Worm (Caenorhabditis elegans) whole organism, early embryonic: ENCODE results near the gene ZC13.1.

Experiments
- B0310.2 ChIP-seq: sonication (generic microtip); optimal IDR thresholded peaks from 2 replicates; lab custom pipeline; 2016; ENCODE audit warnings: mild to moderate bottlenecking, missing genetic modification characterization, missing compliant biosample characterization
- F13C5.2 ChIP-seq: sonication (generic microtip); optimal IDR thresholded peaks from 2 replicates; lab custom pipeline; 2017; ENCODE audit warnings: mild to moderate bottlenecking, missing genetic modification characterization, inconsistent platforms, missing compliant biosample characterization
- aly-1 ChIP-seq: sonication (generic microtip); optimal IDR thresholded peaks from 2 replicates; lab custom pipeline; 2016; ENCODE audit warnings: missing genetic modification characterization, missing compliant biosample characterization
- ama-1 ChIP-seq: fragments of 150-350 bp; optimal IDR thresholded peaks from 2 replicates; lab custom pipeline; 2014
- ceh-13 ChIP-seq: fragments of 200-800 bp; sonication (Bioruptor generic); optimal IDR thresholded peaks from 2 replicates; lab custom pipeline; 2018; ENCODE audit warnings: mild to moderate bottlenecking, missing genetic modification characterization, missing compliant biosample characterization
- ceh-36 ChIP-seq: sonication (generic microtip); optimal IDR thresholded peaks from 2 replicates; lab custom pipeline; 2016; ENCODE audit warnings: missing genetic modification characterization, inconsistent platforms, missing compliant biosample characterization
- ets-7 ChIP-seq: sonication (generic microtip); optimal IDR thresholded peaks from 2 replicates; lab custom pipeline; 2016; ENCODE audit warnings: missing genotype, missing genetic modification characterization, missing compliant biosample characterization
- flt-1 ChIP-seq: fragments of 200-800 bp; sonication (Bioruptor generic); IDR thresholded peaks from 2 replicates; pipeline ENCODE4 v1.3.6; 2022; ENCODE audit warnings: missing genetic modification characterization, missing compliant biosample characterization
- hmbx-1 ChIP-seq: sonication (generic microtip); optimal IDR thresholded peaks from 2 replicates; lab custom pipeline; 2016; ENCODE audit warnings: mild to moderate bottlenecking, missing genetic modification characterization, missing compliant biosample characterization
- hmg-4 ChIP-seq: fragments of 200-800 bp; sonication (Bioruptor generic); optimal IDR thresholded peaks from 2 replicates; lab custom pipeline; 2018; ENCODE audit warnings: mild to moderate bottlenecking, missing genetic modification characterization, missing compliant biosample characterization
- hnd-1 ChIP-seq: sonication (generic microtip); optimal IDR thresholded peaks from 2 replicates; lab custom pipeline; 2016; ENCODE audit warnings: missing genetic modification characterization, missing compliant biosample characterization
- pes-1 ChIP-seq: fragments of 200-800 bp; sonication (Bioruptor generic); IDR thresholded peaks from 2 replicates; pipeline ENCODE4 v1.3.6; 2022; ENCODE audit warnings: missing genetic modification reagents, missing genetic modification characterization, missing compliant biosample characterization
- scrt-1 ChIP-seq: fragments of 200-800 bp; sonication (Bioruptor generic); IDR thresholded peaks from 2 replicates; pipeline ENCODE4 v1.3.6; 2022; ENCODE audit warnings: missing genetic modification characterization, missing compliant biosample characterization
- sea-1 ChIP-seq: fragments of 200-800 bp; sonication (Bioruptor generic); conservative IDR thresholded peaks from 2 replicates; pipeline ENCODE4 v1.3.6; 2022; ENCODE audit warnings: missing genetic modification characterization, missing compliant biosample characterization
- tbx-11 ChIP-seq: fragments of 200-800 bp; sonication (Bioruptor generic); IDR thresholded peaks from 2 replicates; pipeline ENCODE4 v1.3.6; 2022; ENCODE audit warnings: missing genetic modification characterization, missing compliant biosample characterization
- tbx-37 ChIP-seq: fragments of 200-800 bp; sonication (Bioruptor generic); conservative IDR thresholded peaks from 2 replicates; pipeline ENCODE4 v1.3.6; 2022; ENCODE audit warnings: missing genetic modification reagents, missing genetic modification characterization, missing compliant biosample characterization
- tra-4 ChIP-seq: sonication (generic microtip); optimal IDR thresholded peaks from 2 replicates; lab custom pipeline; 2017; ENCODE audit warnings: missing genetic modification characterization, missing compliant biosample characterization

Gene ZC13.1

ce11 chrX:851421-851820, 25.6 kb upstream of the ZC13.1 start, which contains the start of gene igcm-1:
Gene igcm-1, minus strand, starts transcription at chrX:851521.
- no peak for TF ChIP-seq flt-1
- no peak for TF ChIP-seq pes-1
- no peak for TF ChIP-seq tra-4 (tag; lab: Kevin White, UChicago)
- TF ChIP-seq sea-1 = no peak
- no peak for TF ChIP-seq tbx-37 (GFP tag; lab: Robert Waterston, UW)
- no peak for TF ChIP-seq ama-1 (lab: Kevin White, UChicago)
- no peak for TF ChIP-seq aly-1 (tag; lab: Kevin White, UChicago)
- TF ChIP-seq scrt-1 (GFP tag; lab: Robert Waterston, UW) = no peak
- TF ChIP-seq hmbx-1 (tag; lab: Kevin White, UChicago) = no peak
- no peak for TF ChIP-seq F13C5.2 (tag; lab: Kevin White, UChicago)
- no peak for TF ChIP-seq hnd-1 (tag; lab: Kevin White, UChicago)

DNA sequence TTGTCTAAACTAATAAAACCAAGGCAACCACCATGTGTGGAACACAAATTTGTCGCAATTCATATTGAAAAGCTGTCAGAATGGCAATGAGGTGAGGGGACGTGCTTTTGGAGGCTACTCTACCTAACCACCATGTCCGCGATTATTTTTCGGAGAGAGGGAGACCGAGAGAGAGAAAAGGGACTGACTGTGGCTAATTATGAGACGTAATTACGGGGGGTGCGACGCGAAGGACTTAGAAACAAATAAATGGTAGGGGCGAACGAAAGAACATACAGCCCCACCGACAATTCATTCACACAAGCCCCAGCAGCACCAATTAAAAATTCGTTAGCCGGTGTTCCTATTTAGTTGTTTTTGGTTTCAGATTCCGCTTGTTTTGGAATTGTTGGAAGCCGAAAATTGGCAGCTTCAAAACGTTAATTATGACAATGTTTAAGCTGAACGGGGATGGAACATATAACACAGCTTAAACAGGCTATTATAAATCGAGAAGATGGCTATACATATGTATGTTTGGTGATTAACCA, 24.2 kb upstream of the ZC13.1 start:
- peak; percentile 60 for TF ChIP-seq hmg-4 (GFP tag; lab: Kevin White, UChicago)
- no peak for TF ChIP-seq hnd-1 (tag; lab: Kevin White, UChicago)
- no peak for TF ChIP-seq B0310.2 (tag; lab: Kevin White, UChicago)
- no peak for TF ChIP-seq ets-7 (tag; lab: Kevin White, UChicago)
- TF ChIP-seq scrt-1 (GFP tag; lab: Robert Waterston, UW) = 0 out of 2 replicates have a peak, but pooled peaks have one; percentile 16
- no peak for TF ChIP-seq tbx-11 (GFP tag; lab: Robert Waterston, UW)
- no peak for TF ChIP-seq pes-1
- no peak for TF ChIP-seq ceh-36 (tag; lab: Kevin White, UChicago)

DNA sequence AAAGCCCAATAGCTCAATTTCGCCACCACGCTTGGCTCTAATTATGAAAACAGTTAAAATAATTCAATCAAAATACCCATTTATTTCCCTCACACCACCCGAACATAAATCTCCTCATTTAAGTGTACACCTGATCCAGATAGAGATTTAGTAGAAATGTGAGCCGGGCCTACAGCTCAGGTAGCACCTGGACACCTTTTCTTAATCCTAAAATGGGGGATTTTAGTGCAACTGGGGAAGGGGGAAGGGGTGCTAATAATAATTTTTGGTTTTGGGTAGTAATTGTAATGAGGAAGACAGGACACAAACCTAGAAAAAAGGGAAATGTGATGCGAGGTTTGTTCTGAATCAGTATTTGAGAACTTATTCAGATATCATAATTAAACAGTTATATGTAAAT, 23.4 kb upstream of the ZC13.1 start:
- TF ChIP-seq scrt-1 (GFP tag; lab: Robert Waterston, UW) (no peak), ceh-36 (tag; lab: Kevin White, UChicago) (peak; percentile 36)

- TF ChIP-seq scrt-1 (GFP tag; lab: Robert Waterston, UW) (no peak), tbx-11 (GFP tag; lab: Robert Waterston, UW) (no peak), tbx-37 (GFP tag; lab: Robert Waterston, UW) (no peak), ceh-36 (tag; lab: Kevin White, UChicago) (no peak), hnd-1 (tag; lab: Kevin White, UChicago) (no peak)
These were observed 19.4 kb upstream of the ZC13.1 start for ce11 chrX:857658-858057.

DNA sequence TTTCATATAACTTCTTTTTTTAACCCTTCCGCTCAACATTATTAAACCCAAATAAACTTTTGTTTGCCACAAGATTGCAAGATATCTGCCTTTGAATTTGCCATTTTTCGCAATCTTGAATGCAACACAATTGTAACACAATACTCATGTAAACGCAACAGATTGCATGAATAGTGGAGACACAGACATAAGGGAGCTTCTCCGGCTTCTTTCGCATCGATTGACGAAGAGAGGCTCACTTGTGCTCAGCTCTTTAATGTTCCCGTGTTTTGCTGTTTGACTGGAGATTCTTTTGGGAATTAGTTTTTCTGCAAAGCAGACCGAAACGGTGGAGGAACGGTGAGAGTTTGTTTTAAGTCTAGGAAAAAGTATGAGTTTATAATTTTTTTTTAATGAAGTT, 17.6 kb upstream of the ZC13.1 start, which contains the start of gene F56F10.2:
Gene F56F10.2, plus strand, starts transcription at position 215 of the 400 bp plus-strand sequence.
- TF ChIP-seq sea-1 (no peak), F13C5.2 (tag; lab: Kevin White, UChicago) (peak; percentile 31)

DNA sequence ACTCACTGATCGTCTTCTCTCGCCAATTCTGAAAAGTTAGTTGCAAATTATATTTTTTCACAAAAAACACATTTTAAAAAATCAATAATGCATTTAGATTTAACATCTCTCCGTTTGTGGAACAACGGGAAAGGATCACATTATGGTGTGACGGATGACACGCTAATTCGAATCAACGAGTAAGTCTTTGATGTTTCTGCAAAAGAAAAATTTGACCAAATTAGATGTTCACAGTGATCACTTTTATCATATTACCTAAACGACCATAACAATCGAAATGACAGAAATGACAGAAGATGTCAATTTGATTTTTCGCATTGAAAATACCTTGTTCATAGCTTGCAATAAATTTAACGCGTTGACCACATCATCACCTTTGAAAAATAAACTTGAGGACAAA, 15.7 kb upstream of the ZC13.1 start:
- TF ChIP-seq pes-1 = no peak
- TF ChIP-seq B0310.2 (tag; lab: Kevin White, UChicago) = no peak
- no peak for TF ChIP-seq aly-1 (tag; lab: Kevin White, UChicago)
- TF ChIP-seq F13C5.2 (tag; lab: Kevin White, UChicago) = no peak
- no peak for TF ChIP-seq flt-1
- no peak for TF ChIP-seq scrt-1 (GFP tag; lab: Robert Waterston, UW)

DNA sequence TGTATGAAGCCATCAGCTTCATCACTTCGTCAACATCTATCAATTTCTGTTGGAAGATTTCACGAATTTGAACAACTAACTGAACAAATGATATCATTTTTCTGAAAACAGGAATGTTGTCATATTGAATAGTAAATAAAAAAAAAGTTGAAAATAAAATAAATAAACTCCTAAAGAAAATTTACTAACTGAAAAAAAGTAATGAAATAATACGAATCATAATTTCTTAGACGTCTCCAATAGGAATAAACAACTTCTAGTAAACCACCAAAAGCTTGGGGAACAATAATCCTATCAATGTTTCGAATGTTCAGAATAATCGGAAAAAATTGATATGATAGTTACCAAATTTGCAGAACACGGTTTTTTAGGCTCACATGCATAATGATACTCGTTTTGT, 13.6 kb upstream of the ZC13.1 start, which contains the start of gene cdo-1:
Gene cdo-1, minus strand, starts transcription at position 101 of the 400 bp plus-strand sequence.
- TF ChIP-seq hmbx-1 (tag; lab: Kevin White, UChicago) (no peak), hmg-4 (GFP tag; lab: Kevin White, UChicago) (no peak), ceh-13 (no peak), pes-1 (no peak), F13C5.2 (tag; lab: Kevin White, UChicago) (no peak), scrt-1 (GFP tag; lab: Robert Waterston, UW) (no peak), flt-1 (no peak), ama-1 (lab: Kevin White, UChicago) (no peak)

DNA sequence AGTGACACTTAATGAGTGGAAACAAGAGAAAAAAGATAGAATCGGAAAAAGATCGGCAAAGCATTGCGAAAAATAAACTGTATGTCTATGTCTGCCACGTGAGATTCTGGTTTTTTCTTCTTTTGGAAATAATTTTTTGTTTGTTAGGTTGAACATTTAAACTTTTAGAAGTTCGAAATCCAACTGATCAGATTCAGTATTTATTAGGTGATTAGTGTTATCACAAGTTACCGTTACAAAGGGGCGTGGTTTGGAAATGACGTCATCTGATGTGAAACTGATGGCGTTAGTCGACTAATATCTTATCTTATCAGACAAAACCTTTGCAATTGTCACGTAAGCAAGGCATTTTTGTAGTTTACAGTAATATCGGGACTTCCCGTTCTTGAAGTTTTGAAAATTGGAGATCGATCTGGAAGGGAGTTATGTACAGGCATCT, 12.7 kb upstream of the ZC13.1 start:
- TF ChIP-seq hnd-1 (tag; lab: Kevin White, UChicago) (no peak), flt-1 (no peak), tbx-37 (GFP tag; lab: Robert Waterston, UW) (no peak)

DNA sequence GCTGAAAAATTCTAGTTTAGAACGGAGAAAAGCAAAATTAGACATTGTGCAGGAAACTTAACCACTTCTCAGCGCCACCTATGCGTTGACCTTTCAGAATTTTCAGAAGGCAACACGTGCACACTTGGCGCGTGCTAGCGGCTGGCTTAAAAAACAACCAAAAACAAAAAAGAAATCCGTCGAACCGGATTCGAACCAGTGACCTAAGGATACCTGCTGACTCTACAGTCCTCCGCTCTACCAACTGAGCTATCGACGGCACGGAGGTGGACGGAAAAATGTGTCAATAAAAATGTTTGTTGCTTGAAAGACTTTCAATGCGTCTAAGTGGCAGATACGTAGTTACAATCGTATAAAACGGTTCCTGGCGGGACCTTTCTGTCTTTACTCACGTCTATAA, 11.8 kb upstream of the ZC13.1 start:
- TF ChIP-seq hmg-4 (GFP tag; lab: Kevin White, UChicago) (no peak), pes-1 (peak; percentile 62)

DNA sequence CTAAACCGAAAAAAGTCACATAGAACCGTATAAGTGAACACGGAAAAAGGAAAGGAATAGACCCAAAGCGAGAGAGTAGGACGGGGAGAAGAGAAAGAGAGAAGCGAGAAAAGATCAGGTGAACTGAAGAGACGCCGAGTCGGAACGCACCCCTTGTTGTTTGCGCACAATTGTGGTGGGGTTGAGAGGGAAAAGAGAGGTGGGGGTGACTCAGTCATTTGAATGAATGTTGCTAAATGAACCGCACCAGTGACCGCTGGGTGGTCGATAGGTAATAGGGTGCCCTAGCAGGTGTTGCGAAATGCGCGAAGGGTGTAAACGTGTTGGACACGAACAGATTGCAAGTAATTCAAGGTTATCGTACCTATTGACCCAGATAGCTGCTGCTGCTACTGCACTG, 6.0 kb upstream of the ZC13.1 start, which contains the start of gene lgl-1:
Gene lgl-1, minus strand, starts transcription at position 70 of the 400 bp plus-strand sequence.
- 0 out of 2 replicates have a peak, but pooled peaks have one; percentile 41 for TF ChIP-seq scrt-1 (GFP tag; lab: Robert Waterston, UW)
- TF ChIP-seq F13C5.2 (tag; lab: Kevin White, UChicago) = peak; percentile 45
- TF ChIP-seq pes-1 = no peak
- peak; percentile 90 for TF ChIP-seq hmg-4 (GFP tag; lab: Kevin White, UChicago)
